Fruit fly (Drosophila melanogaster): ENCODE results near the gene RasGAP1.

RasGAP1 gene

dm6 chr3L:9888630-9889130, 33.6 kb upstream of the RasGAP1 start, which contains the start of the genes Taf2 and CalpB (continued):
- TF ChIP-seq seq (GFP tag; IDR thresholded peaks at IDR 0.05) (peak; percentile 56; the same call in 1 of the 2 replicates), Bteb2 (GFP tag; optimal IDR thresholded peaks at IDR 0.05) (peak; percentile 47), crc (GFP tag; optimal IDR thresholded peaks at IDR 0.05) (no peak), crp (GFP tag; optimal IDR thresholded peaks at IDR 0.05) (peak in 1 of 2 experiments; percentile 36), Dek (tag; optimal IDR thresholded peaks at IDR 0.05) (peak; percentile 90), CTCF (GFP tag; optimal IDR thresholded peaks at IDR 0.05) (peak; percentile 10), her (GFP tag; optimal IDR thresholded peaks at IDR 0.05) (no peak), ab (GFP tag; optimal IDR thresholded peaks at IDR 0.05) (no peak), CG14860 (GFP tag; IDR thresholded peaks at IDR 0.05; ENCODE audit: partially characterized antibody) (no peak), CG30020 (tag; optimal IDR thresholded peaks at IDR 0.05) (peak; percentile 79), zen (tag; optimal IDR thresholded peaks at IDR 0.05) (peak; percentile 81), zfh1 (GFP tag; IDR thresholded peaks at IDR 0.05) (peak; percentile 61; the same call in 1 of the 3 replicates), Hand (GFP tag; optimal IDR thresholded peaks at IDR 0.05) (peak; percentile 31), knrl (GFP tag; IDR thresholded peaks at IDR 0.05; ENCODE audit: partially characterized antibody) (peak; percentile 25; the same call in 1 of the 3 replicates), Rx (GFP tag; IDR thresholded peaks at IDR 0.05) (no peak), Med (GFP tag) (peak; percentile 84), Poxn (GFP tag; IDR thresholded peaks at IDR 0.05) (no peak), CG2199 (GFP tag; IDR thresholded peaks at IDR 0.05) (0 out of 3 replicates have a peak, but pooled peaks have one; percentile 71), CG15011 (GFP tag; optimal IDR thresholded peaks at IDR 0.05) (peak; percentile 62), Scr (GFP tag; IDR thresholded peaks at IDR 0.05; ENCODE audit: partially characterized antibody) (0 out of 2 replicates have a peak, but pooled peaks have one; percentile 9), tio (GFP tag; optimal IDR thresholded peaks at IDR 0.05) (no peak), trh (GFP tag; optimal IDR thresholded peaks at IDR 0.05) (peak; percentile 21), CG12659 (GFP tag; optimal IDR thresholded peaks at IDR 0.05) (peak; percentile 91), yki (optimal IDR thresholded peaks at IDR 0.05) (no peak), CG3065 (GFP tag; optimal IDR thresholded peaks at IDR 0.05) (no peak), CG8290 (GFP tag; optimal IDR thresholded peaks at IDR 0.05) (no peak), CG8290 (tag; optimal IDR thresholded peaks at IDR 0.05) (no peak), Mrtf (GFP tag; IDR thresholded peaks at IDR 0.05) (peak; percentile 51; the same call in 1 of the 3 replicates), mam (GFP tag; optimal IDR thresholded peaks at IDR 0.05) (peak; percentile 36), CG8281 (tag; optimal IDR thresholded peaks at IDR 0.05) (peak; percentile 73), HLH4C (GFP tag; IDR thresholded peaks at IDR 0.05; ENCODE audit: partially characterized antibody) (no peak), bsh (GFP tag; optimal IDR thresholded peaks at IDR 0.05) (peak; percentile 36 to 85), Atf3 (GFP tag; optimal IDR thresholded peaks at IDR 0.05) (no peak), CG3407 (GFP tag; optimal IDR thresholded peaks at IDR 0.05) (peak; percentile 76), HmgD (GFP tag; optimal IDR thresholded peaks at IDR 0.05) (peak; percentile 11), nau (GFP tag; optimal IDR thresholded peaks at IDR 0.05) (no peak), CG6765 (GFP tag; optimal IDR thresholded peaks at IDR 0.05) (peak; percentile 81), eve (GFP tag; optimal IDR thresholded peaks at IDR 0.05) (no peak), CG4328 (GFP tag; optimal IDR thresholded peaks at IDR 0.05) (peak; percentile 66), abd-A (tag; optimal IDR thresholded peaks at IDR 0.05) (no peak), CG12391 (tag; optimal IDR thresholded peaks at IDR 0.05) (peak; percentile 94), esg (GFP tag; conservative IDR thresholded peaks at IDR 0.05) (peak; percentile 59), fu2 (GFP tag; optimal IDR thresholded peaks at IDR 0.05) (peak; percentile 56), nerfin-1 (tag; optimal IDR thresholded peaks at IDR 0.05) (peak; percentile 92), CG4707 (GFP tag; optimal IDR thresholded peaks at IDR 0.05) (peak; percentile 19), sima (GFP tag; optimal IDR thresholded peaks at IDR 0.05) (no peak), Dip2 (GFP tag; IDR thresholded peaks at IDR 0.05) (no peak), mirr (GFP tag; optimal IDR thresholded peaks at IDR 0.05) (no peak), HLH3B (GFP tag; IDR thresholded peaks at IDR 0.05) (peak; percentile 82), org-1 (GFP tag; optimal IDR thresholded peaks at IDR 0.05) (peak; percentile 69), Jarid2 (GFP tag; optimal IDR thresholded peaks at IDR 0.05) (no peak)

Measured in whole organism, embryonic.